Worm (Caenorhabditis elegans) whole organism, L2 larva: ENCODE measurements around the gene fbxb-115.

Experiments
- ama-1 ChIP-seq: fragments of 150-350 bp; optimal IDR thresholded peaks from 2 replicates; lab custom pipeline; 2018; ENCODE audit warnings: inconsistent platforms
- gmeb-1 ChIP-seq: fragments of 150-350 bp; optimal IDR thresholded peaks from 2 replicates; lab custom pipeline; 2014; ENCODE audit warnings: missing biosample characterization, missing genetic modification characterization
- nhr-237 ChIP-seq: fragments of 150-350 bp; optimal IDR thresholded peaks from 2 replicates; lab custom pipeline; 2014; ENCODE audit warnings: missing biosample characterization, missing genetic modification characterization
- skn-1 ChIP-seq: sonication (generic microtip); optimal IDR thresholded peaks from 2 replicates; lab custom pipeline; 2017; ENCODE audit warnings: missing biosample characterization, missing genetic modification characterization
- unc-39 ChIP-seq: fragments of 150-350 bp; optimal IDR thresholded peaks from 2 replicates; lab custom pipeline; 2014; ENCODE audit warnings: missing biosample characterization, missing genetic modification characterization

- TF ChIP-seq skn-1 (tag; lab: Kevin White, UChicago) (no peak), gmeb-1 (no peak), ama-1 (lab: Kevin White, UChicago) (no peak), unc-39 (tag; lab: Kevin White, UChicago) (no peak), nhr-237 (no peak)
These were observed 38.5 kb upstream of the fbxb-115 start for ce11 chrV:19278488-19278887.
